Fruit fly (Drosophila melanogaster): ENCODE data around the gene amd.

Gene amd

dm6 chr2L:19140984-19141262 lies 31.0 kb downstream of the amd start (continued):
- no peak for TF ChIP-seq trem (tag; optimal IDR thresholded peaks at IDR 0.05)
- TF ChIP-seq Hr3 (GFP tag; optimal IDR thresholded peaks at IDR 0.05), result peak; percentile 2
- peak; percentile 33; the same call in 1 of the 2 replicates for TF ChIP-seq MBD-R2 (GFP tag; IDR thresholded peaks at IDR 0.05)
- TF ChIP-seq so (GFP tag; IDR thresholded peaks at IDR 0.05), result 0 out of 3 replicates have a peak, but pooled peaks have one; percentile 26
- TF ChIP-seq Spps (tag; optimal IDR thresholded peaks at IDR 0.05), result no peak
- peak; percentile 10 for TF ChIP-seq CG7786 (GFP tag; optimal IDR thresholded peaks at IDR 0.05)
- TF ChIP-seq da (GFP tag; optimal IDR thresholded peaks at IDR 0.05), result no peak
- TF ChIP-seq Fer3 (tag; optimal IDR thresholded peaks at IDR 0.05), result peak; percentile 9
- peak; percentile 5 for TF ChIP-seq CG9609 (GFP tag; optimal IDR thresholded peaks at IDR 0.05)
- peak; percentile 60 for TF ChIP-seq seq (GFP tag; IDR thresholded peaks at IDR 0.05)
- peak; percentile 30 for TF ChIP-seq CG9817 (tag; optimal IDR thresholded peaks at IDR 0.05)
- TF ChIP-seq al (GFP tag; IDR thresholded peaks at IDR 0.05), result 0 out of 2 replicates have a peak, but pooled peaks have one; percentile 16
- TF ChIP-seq phol (tag; optimal IDR thresholded peaks at IDR 0.05), result peak; percentile 13
- no peak for TF ChIP-seq Xbp1 (GFP tag; optimal IDR thresholded peaks at IDR 0.05)
- TF ChIP-seq CG7357 (GFP tag; IDR thresholded peaks at IDR 0.05), result no peak
- no peak for TF ChIP-seq E2f1 (GFP tag; IDR thresholded peaks at IDR 0.05)
- TF ChIP-seq CG13624 (GFP tag; optimal IDR thresholded peaks at IDR 0.05), result peak; percentile 66
- peak; percentile 56 for TF ChIP-seq Fer1 (GFP tag; optimal IDR thresholded peaks at IDR 0.05)
- TF ChIP-seq HmgZ (tag; optimal IDR thresholded peaks at IDR 0.05), result peak; percentile 9
- peak; percentile 68; the same call in 1 of the 2 replicates for TF ChIP-seq lmd (GFP tag; IDR thresholded peaks at IDR 0.05)
- TF ChIP-seq ems (GFP tag; optimal IDR thresholded peaks at IDR 0.05), result peak; percentile 29
- TF ChIP-seq CG16779 (GFP tag; IDR thresholded peaks at IDR 0.05), result 0 out of 2 replicates have a peak, but pooled peaks have one; percentile 4
- TF ChIP-seq Gsc (GFP tag; IDR thresholded peaks at IDR 0.05), result no peak
- TF ChIP-seq bsh (GFP tag; optimal IDR thresholded peaks at IDR 0.05), result peak in 1 of 2 experiments; percentile 35
- TF ChIP-seq zfh2 (GFP tag; optimal IDR thresholded peaks at IDR 0.05), result peak; percentile 61
- TF ChIP-seq CG15073 (GFP tag; optimal IDR thresholded peaks at IDR 0.05), result no peak
- TF ChIP-seq CG2120 (GFP tag; optimal IDR thresholded peaks at IDR 0.05), result peak; percentile 84
- peak; percentile 7 for TF ChIP-seq CG1647 (GFP tag; optimal IDR thresholded peaks at IDR 0.05)
- peak; percentile 10 for TF ChIP-seq CG12391 (tag; optimal IDR thresholded peaks at IDR 0.05)
- peak; percentile 49 for TF ChIP-seq CG9727 (GFP tag; optimal IDR thresholded peaks at IDR 0.05)
- TF ChIP-seq Ada2b (GFP tag; IDR thresholded peaks at IDR 0.05), result 0 out of 2 replicates have a peak, but pooled peaks have one; percentile 29
- 0 out of 2 replicates have a peak, but pooled peaks have one; percentile 41 for TF ChIP-seq gsb (GFP tag; IDR thresholded peaks at IDR 0.05)
- TF ChIP-seq hkb (optimal IDR thresholded peaks at IDR 0.05), result no peak
- TF ChIP-seq hkb (GFP tag; IDR thresholded peaks at IDR 0.05), result 0 out of 2 replicates have a peak, but pooled peaks have one; percentile 34
- peak; percentile 31 for TF ChIP-seq unpg (GFP tag; optimal IDR thresholded peaks at IDR 0.05)
- peak; percentile 44 for TF ChIP-seq CG16815 (GFP tag; optimal IDR thresholded peaks at IDR 0.05)
- TF ChIP-seq en (GFP tag; optimal IDR thresholded peaks at IDR 0.05), result no peak
- peak; percentile 26; the same call in 1 of the 2 replicates for TF ChIP-seq Xrp1 (GFP tag; IDR thresholded peaks at IDR 0.05)
- TF ChIP-seq CG15514 (GFP tag; optimal IDR thresholded peaks at IDR 0.05), result peak; percentile 50
- peak; percentile 55 for TF ChIP-seq CG2678 (tag; optimal IDR thresholded peaks at IDR 0.05)
- TF ChIP-seq prd (optimal IDR thresholded peaks at IDR 0.05), result no peak
- peak; percentile 42; the same call in 2 of the 3 replicates for TF ChIP-seq prd (GFP tag; IDR thresholded peaks at IDR 0.05)
- peak; percentile 50 for TF ChIP-seq sens (GFP tag)
- no peak for TF ChIP-seq psq (GFP tag; optimal IDR thresholded peaks at IDR 0.05)
- TF ChIP-seq CG3281 (GFP tag; optimal IDR thresholded peaks at IDR 0.05), result peak; percentile 60
- TF ChIP-seq CG11560 (tag; IDR thresholded peaks at IDR 0.05), result peak; percentile 52; the same call in 1 of the 3 replicates
- peak; percentile 1 for TF ChIP-seq CG15269 (tag; optimal IDR thresholded peaks at IDR 0.05)
- TF ChIP-seq CG10147 (GFP tag; optimal IDR thresholded peaks at IDR 0.05), result peak; percentile 55
- no peak for TF ChIP-seq Sox100B (GFP tag; optimal IDR thresholded peaks at IDR 0.05)
- TF ChIP-seq Hand (GFP tag; optimal IDR thresholded peaks at IDR 0.05), result no peak
- peak; percentile 39 for TF ChIP-seq pho (GFP tag; optimal IDR thresholded peaks at IDR 0.05)
- no peak for TF ChIP-seq gcm (GFP tag; optimal IDR thresholded peaks at IDR 0.05)
